Fruit fly (Drosophila melanogaster): ENCODE measurements around the gene prg.

prg gene

dm6 chr2L:8432130-8432529 is 32.2 kb upstream of the prg start:
- TF ChIP-seq Met (GFP tag; optimal IDR thresholded peaks at IDR 0.05) (no peak), fd59A (GFP tag; optimal IDR thresholded peaks at IDR 0.05) (no peak), Gug (GFP tag; IDR thresholded peaks at IDR 0.05) (no peak), CG6276 (GFP tag; optimal IDR thresholded peaks at IDR 0.05) (no peak), CG6808 (GFP tag; optimal IDR thresholded peaks at IDR 0.05) (no peak), fkh (GFP tag; optimal IDR thresholded peaks at IDR 0.05) (no peak), CG8319 (GFP tag; optimal IDR thresholded peaks at IDR 0.05) (no peak), CG10631 (GFP tag; optimal IDR thresholded peaks at IDR 0.05) (no peak), CG34406 (GFP tag; optimal IDR thresholded peaks at IDR 0.05) (no peak)

- no peak for TF ChIP-seq net (GFP tag; optimal IDR thresholded peaks at IDR 0.05)
- no peak for TF ChIP-seq Blimp-1 (GFP tag; optimal IDR thresholded peaks at IDR 0.05)
- no peak for TF ChIP-seq Sox102F (GFP tag; optimal IDR thresholded peaks at IDR 0.05)
- no peak for TF ChIP-seq CG3032 (tag; optimal IDR thresholded peaks at IDR 0.05)
- no peak for TF ChIP-seq Hr4 (GFP tag; optimal IDR thresholded peaks at IDR 0.05)
- TF ChIP-seq svp (GFP tag): no peak
Observed at dm6 chr2L:8433512-8433911, 30.8 kb upstream of the prg start, which contains the start of gene grk. grk (minus strand) TSS chr2L:8433598.

- TF ChIP-seq CG11294 (GFP tag; IDR thresholded peaks at IDR 0.05) (no peak), esn (GFP tag; optimal IDR thresholded peaks at IDR 0.05) (peak; percentile 25), CG6163 (GFP tag; IDR thresholded peaks at IDR 0.05) (0 out of 3 replicates have a peak, but pooled peaks have one; percentile 27), Sox15 (GFP tag; optimal IDR thresholded peaks at IDR 0.05) (no peak), fkh (GFP tag; optimal IDR thresholded peaks at IDR 0.05) (peak; percentile 88), Smox (GFP tag; optimal IDR thresholded peaks at IDR 0.05) (no peak)
Observed at dm6 chr2L:8437176-8437575, 27.1 kb upstream of the prg start, which contains the start of the genes D12 and Chrac-14. D12 (minus strand) TSS chr2L:8437365. Chrac-14 (plus strand) TSS chr2L:8437405.

DNA sequence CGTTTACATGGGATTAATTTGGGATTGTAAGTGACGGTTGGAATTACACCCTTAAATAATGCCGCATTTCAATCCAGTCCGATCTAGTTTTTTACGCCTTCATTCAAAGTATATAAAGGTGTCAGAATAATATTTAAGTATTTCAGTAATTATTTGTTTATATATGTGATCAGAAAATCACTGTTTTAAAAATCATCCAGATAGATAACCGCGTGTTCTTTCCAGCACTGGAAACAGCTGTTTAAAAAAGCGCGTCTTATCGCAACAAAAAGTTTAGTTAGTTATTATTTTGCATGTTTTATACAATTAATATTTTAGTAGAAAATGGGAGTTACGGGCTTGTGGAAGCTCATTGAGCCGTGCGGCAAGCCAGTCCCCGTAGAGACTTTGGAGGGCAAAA is 26.2 kb upstream of the prg start, which contains the start of gene mus201:
Gene mus201 (plus strand): TSS at position 118 of the 400 bp plus-strand sequence.
- no peak for TF ChIP-seq CG11294 (GFP tag; IDR thresholded peaks at IDR 0.05)
- TF ChIP-seq CG31627 (GFP tag; optimal IDR thresholded peaks at IDR 0.05): no peak
- no peak for TF ChIP-seq Sox102F (GFP tag; optimal IDR thresholded peaks at IDR 0.05)
- no peak for TF ChIP-seq CG8632 (GFP tag; optimal IDR thresholded peaks at IDR 0.05)
- no peak for TF ChIP-seq salr (GFP tag; optimal IDR thresholded peaks at IDR 0.05)
- TF ChIP-seq CG11902 (GFP tag; optimal IDR thresholded peaks at IDR 0.05): no peak
- no peak for TF ChIP-seq CG10669 (GFP tag; optimal IDR thresholded peaks at IDR 0.05)
- TF ChIP-seq Sox14 (GFP tag; optimal IDR thresholded peaks at IDR 0.05): no peak
- no peak for TF ChIP-seq Gug (GFP tag; IDR thresholded peaks at IDR 0.05)
- no peak for TF ChIP-seq Eip93F (GFP tag; optimal IDR thresholded peaks at IDR 0.05)
- no peak for TF ChIP-seq spab (GFP tag; optimal IDR thresholded peaks at IDR 0.05)
- TF ChIP-seq CG6854 (GFP tag; optimal IDR thresholded peaks at IDR 0.05): no peak

DNA sequence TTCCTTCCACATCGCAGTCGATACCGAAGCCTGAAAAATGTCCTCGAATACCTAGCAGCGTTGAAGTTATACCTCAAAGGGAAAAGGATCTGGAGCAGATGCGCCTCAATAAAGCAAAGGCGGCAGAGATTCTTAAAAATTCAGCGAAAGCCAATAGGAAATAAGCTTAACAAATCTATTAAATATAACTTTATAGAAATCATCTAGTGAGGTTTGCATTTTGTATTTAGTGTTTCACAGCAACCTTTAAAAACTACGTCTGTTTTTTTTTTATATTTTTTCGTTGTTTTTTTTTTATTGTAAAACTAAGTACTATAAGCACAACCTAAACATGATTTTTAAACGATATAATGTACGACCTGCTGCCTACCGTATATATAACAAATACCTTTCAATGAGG is 22.1 kb upstream of the prg start, which contains the start of gene CG31897:
Gene CG31897 (plus strand): TSS at position 301 of the 400 bp plus-strand sequence.
- TF ChIP-seq Blimp-1 (GFP tag; optimal IDR thresholded peaks at IDR 0.05): no peak
- TF ChIP-seq CG6854 (GFP tag; optimal IDR thresholded peaks at IDR 0.05): no peak
- no peak for TF ChIP-seq CG11762 (GFP tag; optimal IDR thresholded peaks at IDR 0.05; ENCODE audit: insufficient read depth)
- TF ChIP-seq CG32006 (GFP tag; optimal IDR thresholded peaks at IDR 0.05): no peak
- TF ChIP-seq Gug (GFP tag; IDR thresholded peaks at IDR 0.05): no peak
- TF ChIP-seq Hr4 (GFP tag; optimal IDR thresholded peaks at IDR 0.05): no peak
- TF ChIP-seq fd85E (GFP tag; optimal IDR thresholded peaks at IDR 0.05): no peak
- TF ChIP-seq Ets21C (GFP tag; optimal IDR thresholded peaks at IDR 0.05): no peak
- TF ChIP-seq dsx (GFP tag; optimal IDR thresholded peaks at IDR 0.05; ENCODE audit: poor library complexity, severe bottlenecking): no peak
- no peak for TF ChIP-seq Eip93F (GFP tag; optimal IDR thresholded peaks at IDR 0.05)
- no peak for TF ChIP-seq CG1621 (tag; optimal IDR thresholded peaks at IDR 0.05)
- TF ChIP-seq pdm3 (GFP tag; optimal IDR thresholded peaks at IDR 0.05): no peak
- no peak for TF ChIP-seq achi (GFP tag; optimal IDR thresholded peaks at IDR 0.05)
- no peak for TF ChIP-seq fd59A (GFP tag; optimal IDR thresholded peaks at IDR 0.05)
